Fruit fly (Drosophila melanogaster) whole organism: Measurements from ENCODE around the gene CG5888.

Source experiments
- Dll ChIP-seq: fragments of >200 bp; optimal IDR thresholded peaks from 2 replicates; lab custom pipeline; 2017
- psq ChIP-seq: fragments of >200 bp; optimal IDR thresholded peaks from 2 replicates; lab custom pipeline; 2017
- usp ChIP-seq: fragments of >200 bp; optimal IDR thresholded peaks from 2 replicates; lab custom pipeline; 2017; ENCODE audit warnings: missing biosample characterization, missing genetic modification characterization, mixed read lengths

DNA sequence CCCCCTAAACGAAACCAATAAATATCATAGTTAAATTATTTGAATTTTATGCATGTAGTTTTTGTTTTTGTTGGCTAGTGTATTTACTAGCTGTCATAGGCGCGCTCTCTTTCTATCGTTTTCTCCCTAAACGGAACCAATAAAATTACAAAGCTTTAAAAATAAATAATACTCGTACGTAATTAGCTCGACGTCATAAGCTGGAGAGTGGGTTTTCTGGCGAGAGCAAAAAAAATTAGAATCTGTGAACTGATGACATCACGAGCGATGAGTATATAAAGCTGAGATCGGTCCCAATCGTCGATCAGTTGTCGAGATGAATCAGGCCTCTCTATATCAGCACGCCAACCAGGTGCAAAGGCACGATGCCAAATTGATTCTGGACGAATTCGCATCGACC is 82.7 kb downstream of the CG5888 start, which contains the start of gene jhamt:
- TF ChIP-seq usp (GFP tag; lab: Kevin White, UChicago) = no peak
- no peak for TF ChIP-seq psq (lab: Kevin White, UChicago)
- TF ChIP-seq Dll (lab: Kevin White, UChicago) = no peak
